Worm (Caenorhabditis elegans): ENCODE results near the gene C17H11.5.

Gene C17H11.5

ce11 chrX:8185037-8185436, at the start of gene C17H11.5:
Gene C17H11.5, minus strand, starts transcription at chrX:8185137.
- no peak for TF ChIP-seq unc-62 (GFP tag; optimal IDR thresholded peaks at IDR 0.05)

- TF ChIP-seq unc-62 (GFP tag; optimal IDR thresholded peaks at IDR 0.05) = no peak
Observed at ce11 chrX:8233554-8233953, 48.6 kb upstream of the C17H11.5 start.

- TF ChIP-seq unc-62 (GFP tag; optimal IDR thresholded peaks at IDR 0.05) = no peak
Observed at ce11 chrX:8231858-8232257, 46.9 kb upstream of the C17H11.5 start, which contains the start of gene K02A6.3. Gene K02A6.3, minus strand, starts transcription at chrX:8231931.

- no peak for TF ChIP-seq unc-62 (GFP tag; optimal IDR thresholded peaks at IDR 0.05)
Observed at ce11 chrX:8230579-8230978, 45.6 kb upstream of the C17H11.5 start.

ce11 chrX:8229221-8229620, 44.3 kb upstream of the C17H11.5 start:
- no peak for TF ChIP-seq unc-62 (GFP tag; optimal IDR thresholded peaks at IDR 0.05)

- no peak for TF ChIP-seq unc-62 (GFP tag; optimal IDR thresholded peaks at IDR 0.05)
Observed at ce11 chrX:8224916-8225315, 40.0 kb upstream of the C17H11.5 start, which contains the start of gene K02A6.2. Gene K02A6.2, minus strand, starts transcription at chrX:8225016.

ce11 chrX:8219428-8219827, 34.5 kb upstream of the C17H11.5 start, which contains the start of gene K02A6.1:
Gene K02A6.1, plus strand, starts transcription at chrX:8219728.
- no peak for TF ChIP-seq unc-62 (GFP tag; optimal IDR thresholded peaks at IDR 0.05)

- no peak for TF ChIP-seq unc-62 (GFP tag; optimal IDR thresholded peaks at IDR 0.05)
Observed at ce11 chrX:8218653-8219052, 33.7 kb upstream of the C17H11.5 start, which contains the start of gene K02A6.4. Gene K02A6.4, minus strand, starts transcription at chrX:8218753.

ce11 chrX:8216957-8217356, 32.0 kb upstream of the C17H11.5 start:
- TF ChIP-seq unc-62 (GFP tag; optimal IDR thresholded peaks at IDR 0.05) = no peak

ce11 chrX:8214424-8215115, 29.6 kb upstream of the C17H11.5 start, which contains the start of gene C47D2.1:
Gene C47D2.1, plus strand, starts transcription at chrX:8215065.
- TF ChIP-seq unc-62 (GFP tag; optimal IDR thresholded peaks at IDR 0.05) = no peak

- TF ChIP-seq unc-62 (GFP tag; optimal IDR thresholded peaks at IDR 0.05) = no peak
Observed at ce11 chrX:8210999-8211398, 26.1 kb upstream of the C17H11.5 start, which contains the start of gene cdd-1. Gene cdd-1, minus strand, starts transcription at chrX:8211149.

ce11 chrX:8205919-8206318, 21.0 kb upstream of the C17H11.5 start:
- TF ChIP-seq unc-62 (GFP tag; optimal IDR thresholded peaks at IDR 0.05) = no peak

- TF ChIP-seq unc-62 (GFP tag; optimal IDR thresholded peaks at IDR 0.05) = no peak
Observed at ce11 chrX:8204475-8204874, 19.5 kb upstream of the C17H11.5 start.

- TF ChIP-seq unc-62 (GFP tag; optimal IDR thresholded peaks at IDR 0.05) = no peak
Observed at ce11 chrX:8203684-8204083, 18.7 kb upstream of the C17H11.5 start, which contains the start of gene C17H11.6. Gene C17H11.6, minus strand, starts transcription at chrX:8203784.

ce11 chrX:8201210-8201609, 16.3 kb upstream of the C17H11.5 start:
- no peak for TF ChIP-seq unc-62 (GFP tag; optimal IDR thresholded peaks at IDR 0.05)

- TF ChIP-seq unc-62 (GFP tag; optimal IDR thresholded peaks at IDR 0.05) = no peak
Observed at ce11 chrX:8200206-8200605, 15.3 kb upstream of the C17H11.5 start.

ce11 chrX:8193213-8193612, 8.3 kb upstream of the C17H11.5 start:
- TF ChIP-seq unc-62 (GFP tag; optimal IDR thresholded peaks at IDR 0.05) = no peak
